Worm (Caenorhabditis elegans): ENCODE measurements around the gene rft-2.
A peak's percentile ranks its signal among the peaks of the same experiment; 100 is the strongest.
"Not testable (repeated sequence)": the region's sequence is repeated elsewhere in the genome, so short reads cannot be mapped to it uniquely, and the experiment has no call there.

The rft-2 gene

DNA sequence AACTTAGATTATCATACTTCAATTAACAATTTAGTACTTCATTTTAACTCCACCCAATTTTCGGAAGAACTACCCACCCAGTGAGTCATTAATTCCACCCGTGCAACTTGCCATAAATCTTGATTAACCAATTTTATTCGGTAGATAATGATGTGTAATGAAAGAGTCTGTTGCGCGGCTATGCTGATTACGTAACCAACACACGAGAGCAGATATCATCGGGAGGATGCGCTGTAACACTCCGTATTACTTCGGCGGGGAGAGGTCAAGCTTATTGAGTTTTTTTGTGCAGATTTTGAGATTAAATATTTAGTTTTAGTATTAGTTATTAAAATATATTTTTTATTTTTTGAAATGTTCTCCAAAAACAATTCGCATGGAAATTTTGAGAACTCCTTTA lies 38.6 kb upstream of the rft-2 start:
- TF ChIP-seq tbx-8 (GFP tag; optimal IDR thresholded peaks at IDR 0.05) (no peak), zip-8 (tag; optimal IDR thresholded peaks at IDR 0.05) (peak; percentile 58), elt-3 (tag; optimal IDR thresholded peaks at IDR 0.05) (no peak), elt-1 (tag; optimal IDR thresholded peaks at IDR 0.05; ENCODE audit: borderline replicate concordance, insufficient read depth) (peak; percentile 71), ceh-83 (GFP tag; optimal IDR thresholded peaks at IDR 0.05) (no peak), sptf-1 (tag; optimal IDR thresholded peaks at IDR 0.05) (no peak), ces-1 (GFP tag; optimal IDR thresholded peaks at IDR 0.05) (no peak), unc-120 (tag; optimal IDR thresholded peaks at IDR 0.05; ENCODE audit: poor library complexity, severe bottlenecking) (no peak), pha-4 (tag; optimal IDR thresholded peaks at IDR 0.05) (no peak), hlh-1 (tag; optimal IDR thresholded peaks at IDR 0.05) (peak; percentile 28), mls-2 (tag; optimal IDR thresholded peaks at IDR 0.05) (no peak), lin-13 (tag; optimal IDR thresholded peaks at IDR 0.05) (no peak), nhr-2 (tag; optimal IDR thresholded peaks at IDR 0.05) (peak; percentile 75), unc-62 (GFP tag; optimal IDR thresholded peaks at IDR 0.05) (peak; percentile 80)

ce11 chrV:4487888-4488287 lies 37.5 kb upstream of the rft-2 start:
- TF ChIP-seq elt-3 (tag; optimal IDR thresholded peaks at IDR 0.05) (no peak), ceh-39 (tag; optimal IDR thresholded peaks at IDR 0.05) (peak; percentile 7)

DNA sequence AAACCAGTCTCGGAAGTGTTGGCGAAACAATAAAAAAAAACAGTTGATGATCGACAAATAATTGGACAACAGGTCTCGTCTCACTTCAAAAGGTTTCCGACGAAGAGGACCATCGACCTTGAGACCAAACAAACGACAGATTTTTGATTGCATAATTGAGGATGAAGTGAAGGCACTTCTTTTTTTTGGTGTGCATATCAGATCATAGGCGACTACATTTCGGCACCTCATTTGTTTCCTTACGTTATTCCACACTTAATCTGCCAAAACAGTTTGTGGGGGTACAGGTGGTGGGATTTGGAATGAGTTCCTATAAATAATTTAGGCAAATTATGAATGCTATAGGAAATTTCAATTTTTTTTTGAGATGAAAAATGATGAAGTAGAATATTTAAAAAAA lies 36.3 kb upstream of the rft-2 start:
- TF ChIP-seq nhr-76 (tag; optimal IDR thresholded peaks at IDR 0.05) (no peak), sem-2 (GFP tag; optimal IDR thresholded peaks at IDR 0.05) (no peak), drap-1 (GFP tag; optimal IDR thresholded peaks at IDR 0.05) (no peak), mab-5 (tag; optimal IDR thresholded peaks at IDR 0.05) (no peak), nhr-237 (tag; optimal IDR thresholded peaks at IDR 0.05) (no peak), flh-1 (GFP tag; optimal IDR thresholded peaks at IDR 0.05) (no peak), unc-62 (GFP tag; optimal IDR thresholded peaks at IDR 0.05) (peak; percentile 17), nhr-2 (tag; optimal IDR thresholded peaks at IDR 0.05) (peak; percentile 54), ceh-43 (GFP tag; optimal IDR thresholded peaks at IDR 0.05) (no peak), pha-4 (tag; optimal IDR thresholded peaks at IDR 0.05) (no peak), M03D4.4 (tag; optimal IDR thresholded peaks at IDR 0.05) (no peak), mep-1 (tag; optimal IDR thresholded peaks at IDR 0.05) (no peak), ceh-83 (GFP tag; optimal IDR thresholded peaks at IDR 0.05) (no peak), hlh-1 (tag; optimal IDR thresholded peaks at IDR 0.05) (no peak), elt-1 (tag; optimal IDR thresholded peaks at IDR 0.05; ENCODE audit: borderline replicate concordance, insufficient read depth) (no peak)

DNA sequence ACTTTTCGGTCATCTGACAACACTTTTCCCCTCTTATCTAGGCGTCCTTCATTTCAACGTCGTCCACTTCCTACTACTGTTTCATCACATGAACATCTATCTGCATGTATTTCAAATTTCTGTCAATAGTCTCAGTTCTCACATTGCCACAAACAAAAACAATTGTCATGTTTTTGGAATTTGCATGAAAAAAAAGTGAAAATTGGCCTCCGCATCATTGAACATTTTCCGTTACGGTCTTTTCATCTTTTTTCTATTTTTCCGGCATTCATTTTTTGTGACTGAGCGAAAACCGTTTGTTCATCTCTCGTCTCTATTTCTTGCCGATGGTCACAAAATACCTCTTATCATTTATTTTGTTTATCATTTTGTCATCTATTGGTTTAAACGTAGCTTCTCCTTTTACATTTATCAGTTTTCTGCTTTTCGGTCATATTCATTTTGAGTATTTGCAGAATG lies 32.7 kb upstream of the rft-2 start, which contains the start of gene exc-15:
exc-15 (plus strand) TSS at position 411 of the 459 bp plus-strand sequence.
- TF ChIP-seq drap-1 (GFP tag; optimal IDR thresholded peaks at IDR 0.05) = no peak
- no peak for TF ChIP-seq lsy-2 (tag; optimal IDR thresholded peaks at IDR 0.05)
- no peak for TF ChIP-seq cnd-1 (tag; optimal IDR thresholded peaks at IDR 0.05)
- TF ChIP-seq ceh-43 (GFP tag; optimal IDR thresholded peaks at IDR 0.05) = no peak
- no peak for TF ChIP-seq unc-39 (tag; optimal IDR thresholded peaks at IDR 0.05)
- no peak for TF ChIP-seq sptf-1 (tag; optimal IDR thresholded peaks at IDR 0.05)
- no peak for TF ChIP-seq unc-120 (tag; optimal IDR thresholded peaks at IDR 0.05; ENCODE audit: poor library complexity, severe bottlenecking)
- TF ChIP-seq snpc-4 (tag; optimal IDR thresholded peaks at IDR 0.05) = no peak
- TF ChIP-seq mls-2 (tag; optimal IDR thresholded peaks at IDR 0.05) = no peak
- TF ChIP-seq unc-62 (GFP tag; optimal IDR thresholded peaks at IDR 0.05) = no peak
- no peak for TF ChIP-seq nhr-237 (tag; optimal IDR thresholded peaks at IDR 0.05)
- no peak for TF ChIP-seq ceh-39 (tag; optimal IDR thresholded peaks at IDR 0.05)
- TF ChIP-seq nhr-76 (tag; optimal IDR thresholded peaks at IDR 0.05) = no peak
- TF ChIP-seq flh-1 (GFP tag; optimal IDR thresholded peaks at IDR 0.05) = no peak
- TF ChIP-seq zip-8 (tag; optimal IDR thresholded peaks at IDR 0.05) = no peak

DNA sequence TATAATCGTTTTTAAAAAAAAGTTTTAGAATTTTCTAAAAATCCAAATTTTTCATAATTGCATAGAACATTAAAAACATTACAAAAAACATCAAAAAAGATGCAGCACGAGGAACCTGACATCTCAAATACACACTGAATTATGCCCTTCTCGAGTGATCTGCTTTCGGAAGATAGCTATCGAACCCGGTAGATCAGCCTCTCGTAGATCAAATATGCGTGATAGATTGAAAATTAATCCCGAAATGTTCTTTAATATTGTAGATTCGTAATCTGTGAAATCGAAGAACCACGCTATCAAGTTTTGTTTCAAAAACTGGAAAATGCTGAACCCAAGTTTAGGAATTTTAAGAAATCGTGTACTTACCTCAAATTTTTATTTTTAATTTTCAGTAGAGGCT lies 31.5 kb upstream of the rft-2 start:
- no peak for TF ChIP-seq mep-1 (tag; optimal IDR thresholded peaks at IDR 0.05)
- peak; percentile 76 for TF ChIP-seq elt-1 (tag; optimal IDR thresholded peaks at IDR 0.05; ENCODE audit: borderline replicate concordance, insufficient read depth)
- TF ChIP-seq tbx-8 (GFP tag; optimal IDR thresholded peaks at IDR 0.05) = no peak

DNA sequence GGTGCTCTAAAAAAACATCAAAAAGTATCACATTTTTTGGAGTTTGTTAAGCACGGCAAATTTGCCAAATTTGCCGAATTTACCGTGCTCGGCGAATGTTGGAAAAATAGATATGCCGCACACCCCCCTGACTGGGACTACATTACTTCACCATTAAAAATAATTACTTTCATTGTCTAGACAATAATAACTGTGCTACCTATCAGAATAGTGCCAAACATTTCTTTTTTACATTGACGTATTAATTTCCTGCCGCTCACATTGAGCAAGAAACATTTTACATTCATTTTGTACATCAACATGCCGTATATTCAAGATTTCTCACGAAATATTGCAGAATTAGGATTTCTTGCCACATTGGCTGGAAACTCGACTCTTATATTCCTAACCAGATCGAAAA lies 24.2 kb upstream of the rft-2 start, which contains the start of gene str-35:
str-35 (plus strand) TSS at position 301 of the 400 bp plus-strand sequence.
- not testable (repeated sequence) for TF ChIP-seq cnd-1 (tag; optimal IDR thresholded peaks at IDR 0.05); nhr-28 (tag; optimal IDR thresholded peaks at IDR 0.05); elt-1 (tag; optimal IDR thresholded peaks at IDR 0.05; ENCODE audit: borderline replicate concordance, insufficient read depth)

All from whole organism, mixed stage, embryonic.